Fruit fly (Drosophila melanogaster): ENCODE measurements around the gene CG43707.

- TF ChIP-seq psq (optimal IDR thresholded peaks at IDR 0.05), result no peak
- no peak for TF ChIP-seq Dll (optimal IDR thresholded peaks at IDR 0.05)
- no peak for TF ChIP-seq CG8478 (optimal IDR thresholded peaks at IDR 0.05)
- no peak for TF ChIP-seq pan (optimal IDR thresholded peaks at IDR 0.05)
- TF ChIP-seq usp (GFP tag; optimal IDR thresholded peaks at IDR 0.05), result no peak
- no peak for TF ChIP-seq EcR (GFP tag; optimal IDR thresholded peaks at IDR 0.05)
These were observed 34.6 kb downstream of the CG43707 start for dm6 chr2L:3791629-3792028.
